Worm (Caenorhabditis elegans) whole organism, young adult: ENCODE data around the gene rpt-1.

Experiments used
- B0019.2 ChIP-seq: fragments of 200-800 bp; sonication (Bioruptor generic); conservative IDR thresholded peaks from 2 replicates; pipeline ENCODE4 v1.3.6; 2022; ENCODE audit warnings: missing genetic modification reagents, missing genetic modification characterization, missing compliant biosample characterization
- F49E8.2 ChIP-seq: sonication (generic microtip); optimal IDR thresholded peaks from 3 replicates; lab custom pipeline; 2017; ENCODE audit warnings: missing genetic modification characterization, mild to moderate bottlenecking, missing compliant biosample characterization, antibody characterized with exemption, moderate library complexity; ENCODE audit not compliant: insufficient read depth
- ZK185.1 ChIP-seq: sonication (generic microtip); optimal IDR thresholded peaks from 2 replicates; lab custom pipeline; 2016; ENCODE audit warnings: mild to moderate bottlenecking, missing genetic modification characterization, missing compliant biosample characterization; ENCODE audit not compliant: poor library complexity, severe bottlenecking
- ama-1 ChIP-seq, 3 experiments: fragments of 150-350 bp in 1 of 3; sonication (generic microtip) in 2 of 3; optimal IDR thresholded peaks; 2 replicates each; lab custom pipeline; 2014 to 2018; ENCODE audit warnings: missing biosample characterization in 2 of 3, missing genetic modification characterization in 2 of 3, missing genetic modification reagents in 2 of 3
- ceh-79 ChIP-seq: sonication (generic microtip); optimal IDR thresholded peaks from 2 replicates; lab custom pipeline; 2017; ENCODE audit warnings: mild to moderate bottlenecking, missing genetic modification characterization, missing compliant biosample characterization
- efl-1 ChIP-seq: fragments of 150-350 bp; optimal IDR thresholded peaks from 2 replicates; lab custom pipeline; 2014; ENCODE audit warnings: missing biosample characterization, missing genetic modification reagents, missing genetic modification characterization
- egl-18 ChIP-seq: fragments of 200-800 bp; sonication (Bioruptor generic); IDR thresholded peaks from 2 replicates; pipeline ENCODE4 v1.3.6; 2022; ENCODE audit warnings: missing genetic modification reagents, missing genetic modification characterization, missing compliant biosample characterization
- let-607 ChIP-seq, 2 experiments: fragments of 200-800 bp in 1 of 2; sonication (Bioruptor generic) in 1 of 2; sonication (generic microtip) in 1 of 2; optimal IDR thresholded peaks; 2 replicates each; lab custom pipeline; 2016 to 2018; ENCODE audit warnings: mild to moderate bottlenecking in 2 of 2, missing compliant biosample characterization in 2 of 2, missing genetic modification characterization in 2 of 2, moderate library complexity in 2 of 2, missing genotype in 1 of 2
- lin-35 ChIP-seq, 3 experiments: fragments of 150-350 bp in 2 of 3; sonication (generic microtip) in 1 of 3; optimal IDR thresholded peaks; 2 replicates each; lab custom pipeline; 2014 to 2018; ENCODE audit warnings: missing biosample characterization in 3 of 3, missing genetic modification characterization in 3 of 3, missing genetic modification reagents in 3 of 3
- nfya-2 ChIP-seq: fragments of 200-800 bp; sonication (Bioruptor generic); IDR thresholded peaks from 2 replicates; pipeline ENCODE4 v1.3.6; 2022; ENCODE audit warnings: missing genetic modification reagents, missing genetic modification characterization, missing compliant biosample characterization
- unc-62 ChIP-seq: fragments of 150-350 bp; optimal IDR thresholded peaks from 2 replicates; lab custom pipeline; 2014; ENCODE audit warnings: missing biosample characterization, missing genetic modification reagents, missing genetic modification characterization
- zim-3 ChIP-seq: sonication (generic microtip); optimal IDR thresholded peaks from 2 replicates; lab custom pipeline; 2017; ENCODE audit warnings: mild to moderate bottlenecking, missing genetic modification characterization, moderate library complexity, missing compliant biosample characterization

- TF ChIP-seq efl-1 (GFP tag; lab: Kevin White, UChicago), result no peak
- no peak for TF ChIP-seq ceh-79 (tag; lab: Kevin White, UChicago)
- TF ChIP-seq unc-62 (GFP tag; lab: Kevin White, UChicago), result no peak
- TF ChIP-seq let-607 (tag; optimal IDR thresholded peaks at IDR 0.05; lab: Kevin White, UChicago), result no peak
- no peak for TF ChIP-seq zim-3 (tag; lab: Kevin White, UChicago)
- TF ChIP-seq lin-35 (GFP tag; optimal IDR thresholded peaks at IDR 0.05; lab: Kevin White, UChicago), result no peak
- TF ChIP-seq ama-1 (optimal IDR thresholded peaks at IDR 0.05; lab: Kevin White, UChicago), result no peak
- no peak for TF ChIP-seq ama-1 (GFP tag; optimal IDR thresholded peaks at IDR 0.05; lab: Kevin White, UChicago)
- TF ChIP-seq ZK185.1 (tag; lab: Kevin White, UChicago), result no peak
- no peak for TF ChIP-seq egl-18
- TF ChIP-seq B0019.2, result no peak
- TF ChIP-seq F49E8.2 (tag; lab: Kevin White, UChicago), result no peak
- no peak for TF ChIP-seq nfya-2
Measured at ce11 chrV:11945429-11945828, 36.8 kb downstream of the rpt-1 start.
